Fruit fly (Drosophila melanogaster) whole organism, embryonic: ENCODE results near the gene Pdzd8.
A peak's percentile ranks its signal among the peaks of the same experiment; 100 is the strongest.

ENCODE experiments used
- ATbp ChIP-seq: fragments of 200-800 bp; sonication (Bioruptor generic); optimal IDR thresholded peaks from 2 replicates; lab custom pipeline; 2017; ENCODE audit warnings: missing biosample characterization, mild to moderate bottlenecking, missing genetic modification characterization, missing genetic modification reagents
- Atf-2 ChIP-seq: fragments of 200-800 bp; sonication (Bioruptor generic); optimal IDR thresholded peaks from 2 replicates; lab custom pipeline; 2016; ENCODE audit warnings: missing biosample characterization, missing genetic modification characterization
- CG11093 ChIP-seq: fragments of 200-800 bp; sonication (Bioruptor generic); IDR thresholded peaks from 3 replicates; pipeline ENCODE4 v1.3.6; 2022; ENCODE audit warnings: missing biosample characterization, missing genetic modification characterization
- CG12155 ChIP-seq: fragments of 200-800 bp; sonication (Bioruptor generic); optimal IDR thresholded peaks from 3 replicates; lab custom pipeline; 2016; ENCODE audit warnings: missing biosample characterization, missing genetic modification characterization
- CG12299 ChIP-seq: fragments of 200-800 bp; sonication (Bioruptor generic); optimal IDR thresholded peaks from 2 replicates; lab custom pipeline; 2018; ENCODE audit warnings: missing biosample characterization, mild to moderate bottlenecking, missing genetic modification characterization
- CG14710 ChIP-seq: fragments of 200-800 bp; sonication (Bioruptor generic); optimal IDR thresholded peaks from 3 replicates; lab custom pipeline; 2019; ENCODE audit warnings: missing biosample characterization, mild to moderate bottlenecking, missing genetic modification characterization, moderate library complexity
- CG18011 ChIP-seq: fragments of 200-800 bp; sonication (Bioruptor generic); optimal IDR thresholded peaks from 2 replicates; lab custom pipeline; 2017; ENCODE audit warnings: missing biosample characterization, missing genetic modification characterization, mild to moderate bottlenecking, moderate library complexity, missing genotype
- CG2120 ChIP-seq: fragments of 200-800 bp; sonication (Bioruptor generic); optimal IDR thresholded peaks from 3 replicates; lab custom pipeline; 2016; ENCODE audit warnings: missing biosample characterization, missing genetic modification characterization
- CG3407 ChIP-seq: fragments of 200-800 bp; sonication (Bioruptor generic); optimal IDR thresholded peaks from 2 replicates; lab custom pipeline; 2018; ENCODE audit warnings: missing biosample characterization, mild to moderate bottlenecking, missing genetic modification characterization
- CG34224 ChIP-seq: fragments of 200-800 bp; sonication (Bioruptor generic); IDR thresholded peaks from 3 replicates; pipeline ENCODE4 v1.3.6; 2022; ENCODE audit warnings: missing biosample characterization, missing genetic modification characterization; ENCODE audit not compliant: partially characterized antibody
- CG34422 ChIP-seq: fragments of 200-800 bp; sonication (Bioruptor generic); IDR thresholded peaks from 3 replicates; pipeline ENCODE4 v1.3.6; 2022; ENCODE audit warnings: missing biosample characterization, missing genetic modification characterization
- CG42726 ChIP-seq: fragments of 200-800 bp; sonication (Bioruptor generic); IDR thresholded peaks from 2 replicates; pipeline ENCODE4 v1.3.6; 2022; ENCODE audit warnings: missing biosample characterization, missing genetic modification characterization; ENCODE audit not compliant: partially characterized antibody
- CG7271 ChIP-seq: fragments of 200-800 bp; sonication (Bioruptor generic); optimal IDR thresholded peaks from 2 replicates; lab custom pipeline; 2018; ENCODE audit warnings: missing biosample characterization, mild to moderate bottlenecking, missing genetic modification characterization, moderate library complexity
- CG8388 ChIP-seq: fragments of 200-800 bp; sonication (Bioruptor generic); optimal IDR thresholded peaks from 2 replicates; lab custom pipeline; 2019; ENCODE audit warnings: missing biosample characterization, mild to moderate bottlenecking, missing genetic modification characterization, moderate library complexity
- CG9437 ChIP-seq: fragments of 200-800 bp; sonication (Bioruptor generic); optimal IDR thresholded peaks from 2 replicates; lab custom pipeline; 2018; ENCODE audit warnings: missing biosample characterization, mild to moderate bottlenecking, missing genetic modification characterization
- CHES-1-like ChIP-seq: fragments of 200-800 bp; sonication (Bioruptor generic); optimal IDR thresholded peaks from 2 replicates; lab custom pipeline; 2016; ENCODE audit warnings: missing biosample characterization, missing genetic modification characterization
- D19B ChIP-seq: fragments of 200-800 bp; sonication (Bioruptor generic); optimal IDR thresholded peaks from 2 replicates; lab custom pipeline; 2017; ENCODE audit warnings: missing biosample characterization, mild to moderate bottlenecking, missing genetic modification characterization
- Drgx ChIP-seq: fragments of 200-800 bp; sonication (Bioruptor generic); IDR thresholded peaks from 2 replicates; pipeline ENCODE4 v1.3.6; 2022; ENCODE audit warnings: missing biosample characterization, missing genetic modification characterization
- Ets97D ChIP-seq: fragments of 200-800 bp; sonication (Bioruptor generic); optimal IDR thresholded peaks from 3 replicates; lab custom pipeline; 2016; ENCODE audit warnings: missing biosample characterization, missing genetic modification characterization
- H2.0 ChIP-seq: fragments of 200-800 bp; sonication (Bioruptor generic); IDR thresholded peaks from 2 replicates; pipeline ENCODE4 v1.3.6; 2022; ENCODE audit warnings: missing biosample characterization, missing genetic modification characterization
- Hand ChIP-seq: fragments of 200-800 bp; sonication (Bioruptor generic); optimal IDR thresholded peaks from 2 replicates; lab custom pipeline; 2017; ENCODE audit warnings: mild to moderate bottlenecking, missing biosample characterization, missing genetic modification reagents, missing genetic modification characterization
- HmgZ ChIP-seq: fragments of 200-800 bp; sonication (Bioruptor generic); optimal IDR thresholded peaks from 2 replicates; lab custom pipeline; 2018; ENCODE audit warnings: missing biosample characterization, mild to moderate bottlenecking, missing genetic modification characterization
- NFAT ChIP-seq: fragments of 200-800 bp; sonication (Bioruptor generic); IDR thresholded peaks from 2 replicates; pipeline ENCODE4 v1.3.6; 2022; ENCODE audit warnings: missing biosample characterization, missing genetic modification characterization
- Oli ChIP-seq: fragments of 200-800 bp; sonication (Bioruptor generic); optimal IDR thresholded peaks from 2 replicates; lab custom pipeline; 2018; ENCODE audit warnings: missing biosample characterization, mild to moderate bottlenecking, missing genetic modification characterization, moderate library complexity
- Opbp ChIP-seq: fragments of 200-800 bp; sonication (Bioruptor generic); IDR thresholded peaks from 3 replicates; pipeline ENCODE4 v1.3.6; 2022; ENCODE audit warnings: missing biosample characterization, missing genetic modification characterization; ENCODE audit not compliant: partially characterized antibody
- Rfx ChIP-seq: fragments of 200-800 bp; sonication (Bioruptor generic); IDR thresholded peaks from 2 replicates; pipeline ENCODE4 v1.3.6; 2022; ENCODE audit warnings: missing biosample characterization, missing genetic modification characterization
- Sin3A ChIP-seq: fragments of >200 bp; optimal IDR thresholded peaks from 2 replicates; lab custom pipeline; 2018
- Stat92E ChIP-seq, 3 experiments: fragments of >200 bp in 2 of 3; fragments of 200-800 bp in 1 of 3; sonication (Bioruptor generic) in 1 of 3; optimal IDR thresholded peaks; 2 replicates each; lab custom pipeline; 2017 to 2019; ENCODE audit warnings: missing biosample characterization in 3 of 3, missing genetic modification characterization in 3 of 3, mild to moderate bottlenecking in 1 of 3, moderate library complexity in 1 of 3
- YL-1 ChIP-seq: fragments of 200-800 bp; sonication (Bioruptor generic); optimal IDR thresholded peaks from 3 replicates; lab custom pipeline; 2017; ENCODE audit warnings: missing biosample characterization, mild to moderate bottlenecking, missing genetic modification characterization
- aop ChIP-seq: fragments of 200-800 bp; sonication (Bioruptor generic); IDR thresholded peaks from 2 replicates; pipeline ENCODE4 v1.3.6; 2022; ENCODE audit warnings: missing biosample characterization, missing genetic modification characterization
- ato ChIP-seq: fragments of 200-800 bp; sonication (Bioruptor generic); IDR thresholded peaks from 2 replicates; pipeline ENCODE4 v1.3.6; 2022; ENCODE audit warnings: missing biosample characterization, missing genetic modification characterization; ENCODE audit not compliant: partially characterized antibody
- bbx ChIP-seq: fragments of 200-800 bp; sonication (Bioruptor generic); IDR thresholded peaks from 2 replicates; pipeline ENCODE4 v1.3.6; 2022; ENCODE audit warnings: missing biosample characterization, missing genetic modification characterization; ENCODE audit not compliant: partially characterized antibody
- btn ChIP-seq: fragments of 200-800 bp; sonication (Bioruptor generic); optimal IDR thresholded peaks from 2 replicates; lab custom pipeline; 2016; ENCODE audit warnings: missing biosample characterization, missing genetic modification characterization
- chm ChIP-seq: fragments of 200-800 bp; sonication (Bioruptor generic); IDR thresholded peaks from 2 replicates; pipeline ENCODE4 v1.3.6; 2022; ENCODE audit warnings: missing biosample characterization, missing genetic modification characterization
- corto ChIP-seq: fragments of 200-800 bp; sonication (Bioruptor generic); optimal IDR thresholded peaks from 2 replicates; lab custom pipeline; 2016; ENCODE audit warnings: missing biosample characterization, mild to moderate bottlenecking, missing genetic modification characterization, moderate library complexity
- cwo ChIP-seq: fragments of 200-800 bp; sonication (Bioruptor generic); optimal IDR thresholded peaks from 3 replicates; lab custom pipeline; 2017; ENCODE audit warnings: missing biosample characterization, missing genetic modification characterization, mild to moderate bottlenecking, moderate library complexity, missing genetic modification reagents
- dpn ChIP-seq, 2 experiments: fragments of 200-800 bp; sonication (Bioruptor generic); optimal IDR thresholded peaks; 3 replicates each; lab custom pipeline; 2016; ENCODE audit warnings: missing biosample characterization in 2 of 2, missing genetic modification characterization in 2 of 2
- fd96Cb ChIP-seq: fragments of 200-800 bp; sonication (Bioruptor generic); optimal IDR thresholded peaks from 2 replicates; lab custom pipeline; 2018; ENCODE audit warnings: missing biosample characterization, mild to moderate bottlenecking, missing genetic modification characterization, moderate library complexity
- fu2 ChIP-seq: fragments of 200-800 bp; sonication (Bioruptor generic); optimal IDR thresholded peaks from 2 replicates; lab custom pipeline; 2016; ENCODE audit warnings: missing biosample characterization, missing genetic modification characterization
- gem ChIP-seq: fragments of 200-800 bp; sonication (Bioruptor generic); optimal IDR thresholded peaks from 2 replicates; lab custom pipeline; 2019; ENCODE audit warnings: missing biosample characterization, mild to moderate bottlenecking, missing genetic modification characterization, moderate library complexity
- lbe ChIP-seq: fragments of 200-800 bp; sonication (Bioruptor generic); optimal IDR thresholded peaks from 2 replicates; lab custom pipeline; 2016; ENCODE audit warnings: missing biosample characterization, mild to moderate bottlenecking, missing genetic modification characterization
- lola ChIP-seq, 3 experiments: fragments of >200 bp in 2 of 3; fragments of 200-800 bp in 1 of 3; sonication (Bioruptor generic) in 1 of 3; optimal IDR thresholded peaks; 2 replicates each; lab custom pipeline; 2017 to 2019; ENCODE audit warnings: missing biosample characterization in 3 of 3, missing genetic modification characterization in 3 of 3, mild to moderate bottlenecking in 1 of 3, moderate library complexity in 1 of 3
- lov ChIP-seq, 2 experiments: fragments of 200-800 bp in 1 of 2; fragments of >200 bp in 1 of 2; sonication (Bioruptor generic) in 1 of 2; IDR thresholded peaks in 1 of 2; optimal IDR thresholded peaks in 1 of 2; 2 replicates in 1 of 2; 3 replicates in 1 of 2; pipeline versions ENCODE4 v1.3.6 to Lab custom; 2017 to 2022; ENCODE audit warnings: missing biosample characterization in 1 of 2, missing genetic modification characterization in 1 of 2
- ranshi ChIP-seq: fragments of 200-800 bp; sonication (Bioruptor generic); IDR thresholded peaks from 2 replicates; pipeline ENCODE4 v1.3.6; 2022; ENCODE audit warnings: missing biosample characterization, missing genetic modification characterization
- sens ChIP-seq: fragments of 200-800 bp; sonication (Bioruptor generic); peaks from one replicate; lab custom pipeline; 2016; ENCODE audit warnings: missing biosample characterization, missing genetic modification characterization
- trem ChIP-seq: fragments of 200-800 bp; optimal IDR thresholded peaks from 3 replicates; lab custom pipeline; 2019; ENCODE audit warnings: missing biosample characterization, mild to moderate bottlenecking, missing genetic modification characterization, moderate library complexity
- twi ChIP-seq: fragments of 200-800 bp; optimal IDR thresholded peaks from 2 replicates; lab custom pipeline; 2019; ENCODE audit warnings: missing biosample characterization, mild to moderate bottlenecking, missing genetic modification characterization, moderate library complexity
- wdn ChIP-seq: fragments of 200-800 bp; sonication (Bioruptor generic); IDR thresholded peaks from 2 replicates; pipeline ENCODE4 v1.3.6; 2022; ENCODE audit warnings: missing biosample characterization, missing genetic modification characterization
- yki ChIP-seq: fragments of >200 bp; optimal IDR thresholded peaks from 3 replicates; lab custom pipeline; 2018
- zfh1 ChIP-seq: fragments of 200-800 bp; sonication (Bioruptor generic); IDR thresholded peaks from 3 replicates; pipeline ENCODE4 v1.3.6; 2022; ENCODE audit warnings: missing biosample characterization, missing genetic modification characterization

Pdzd8 gene

dm6 chrX:11891682-11892179, 38.9 kb downstream of the Pdzd8 start, which contains the start of gene sicily (continued):
- TF ChIP-seq NFAT (GFP tag; lab: Robert Waterston, UW) (0 out of 2 replicates have a peak, but pooled peaks have one; percentile 8), fu2 (GFP tag; lab: Kevin White, UChicago) (no peak), fd96Cb (tag; lab: Kevin White, UChicago) (no peak), Atf-2 (no peak), Oli (tag; lab: Kevin White, UChicago) (no peak), D19B (GFP tag; lab: Kevin White, UChicago) (no peak), sens (peak; percentile 65), CG12155 (no peak), Hand (GFP tag; lab: Kevin White, UChicago) (no peak), twi (tag; lab: Kevin White, UChicago) (peak; percentile 41), Drgx (no peak), CG14710 (peak; percentile 3), Sin3A (peak; percentile 5), chm (no peak), trem (peak; percentile 34), YL-1 (GFP tag; lab: Kevin White, UChicago) (peak; percentile 12), dpn (GFP tag; optimal IDR thresholded peaks at IDR 0.05; lab: Kevin White, UChicago) (no peak), CG12299 (tag; lab: Kevin White, UChicago) (no peak), ranshi (GFP tag; lab: Robert Waterston, UW) (no peak), HmgZ (tag; lab: Kevin White, UChicago) (peak; percentile 32), bbx (GFP tag; lab: Robert Waterston, UW) (peak; percentile 42), CG18011 (GFP tag; lab: Kevin White, UChicago) (no peak), gem (no peak), zfh1 (GFP tag; lab: Robert Waterston, UW) (peak; percentile 34; the same call in 1 of the 3 replicates), Ets97D (GFP tag; lab: Kevin White, UChicago) (peak; percentile 46), ATbp (no peak), lov (optimal IDR thresholded peaks at IDR 0.05; lab: Kevin White, UChicago) (no peak), lov (GFP tag; IDR thresholded peaks at IDR 0.05; lab: Robert Waterston, UW) (no peak)

- TF ChIP-seq H2.0 (GFP tag; lab: Robert Waterston, UW) (no peak), CG11093 (no peak), corto (GFP tag; lab: Kevin White, UChicago) (no peak), ato (GFP tag; lab: Robert Waterston, UW) (peak; percentile 70; the same call in 1 of the 2 replicates), CG3407 (GFP tag; lab: Kevin White, UChicago) (no peak), CG34224 (GFP tag; lab: Robert Waterston, UW) (peak; percentile 78), CG2120 (peak; percentile 37), cwo (GFP tag; lab: Kevin White, UChicago) (no peak), CG34422 (GFP tag; lab: Robert Waterston, UW) (no peak), Rfx (GFP tag; lab: Robert Waterston, UW) (peak; percentile 50; the same call in 1 of the 2 replicates), CHES-1-like (no peak), CG9437 (GFP tag; lab: Kevin White, UChicago) (no peak), Opbp (GFP tag; lab: Robert Waterston, UW) (peak; percentile 72), wdn (no peak), btn (GFP tag; lab: Kevin White, UChicago) (no peak), lola (GFP tag; optimal IDR thresholded peaks at IDR 0.05; lab: Kevin White, UChicago) (no peak), aop (no peak), CG7271 (tag; lab: Kevin White, UChicago) (no peak), CG8388 (no peak), yki (no peak), Stat92E (GFP tag; optimal IDR thresholded peaks at IDR 0.05; lab: Kevin White, UChicago) (no peak), lbe (GFP tag; lab: Kevin White, UChicago) (peak; percentile 4), lov (optimal IDR thresholded peaks at IDR 0.05; lab: Kevin White, UChicago) (no peak), lov (GFP tag; IDR thresholded peaks at IDR 0.05; lab: Robert Waterston, UW) (no peak), CG42726 (GFP tag; lab: Robert Waterston, UW) (0 out of 2 replicates have a peak, but pooled peaks have one; percentile 40)
Measured at dm6 chrX:11888142-11888541, 42.5 kb downstream of the Pdzd8 start, which contains the start of gene CG1840. Gene CG1840, plus strand, starts transcription at chrX:11888352.
